Fruit fly (Drosophila melanogaster) whole organism, adult: ENCODE data around the gene CG11977.

Experiments used
- CG11617 ChIP-seq: fragments of 200-800 bp; sonication (Bioruptor generic); optimal IDR thresholded peaks from 2 replicates; lab custom pipeline; 2017; ENCODE audit warnings: mild to moderate bottlenecking, missing biosample characterization, missing genetic modification reagents, missing genetic modification characterization
- CG12768 ChIP-seq: fragments of 200-800 bp; sonication (Bioruptor generic); optimal IDR thresholded peaks from 2 replicates; lab custom pipeline; 2017; ENCODE audit warnings: missing biosample characterization, missing genetic modification characterization, mild to moderate bottlenecking, moderate library complexity, missing genetic modification reagents
- CG14711 ChIP-seq: fragments of 200-800 bp; sonication (Bioruptor generic); optimal IDR thresholded peaks from 2 replicates; lab custom pipeline; 2018; ENCODE audit warnings: missing biosample characterization, mild to moderate bottlenecking, missing genetic modification characterization, moderate library complexity
- CG5204 ChIP-seq: fragments of 200-800 bp; sonication (Bioruptor generic); optimal IDR thresholded peaks from 2 replicates; lab custom pipeline; 2016; ENCODE audit warnings: missing biosample characterization, missing genetic modification characterization
- CG7045 ChIP-seq: fragments of 200-800 bp; sonication (Bioruptor generic); optimal IDR thresholded peaks from 2 replicates; lab custom pipeline; 2017; ENCODE audit warnings: missing biosample characterization, mild to moderate bottlenecking, missing genetic modification characterization
- CG7101 ChIP-seq: fragments of 200-800 bp; sonication (Bioruptor generic); optimal IDR thresholded peaks from 2 replicates; lab custom pipeline; 2018; ENCODE audit warnings: missing biosample characterization, mild to moderate bottlenecking, missing genetic modification characterization, moderate library complexity
- Crg-1 ChIP-seq: fragments of 200-800 bp; sonication (Bioruptor generic); optimal IDR thresholded peaks from 2 replicates; lab custom pipeline; 2016; ENCODE audit warnings: missing biosample characterization, missing genetic modification characterization
- cnc ChIP-seq, 2 experiments: fragments of >200 bp; optimal IDR thresholded peaks; 2 replicates each; lab custom pipeline; 2017
- kay ChIP-seq: fragments of 200-800 bp; sonication (Bioruptor generic); peaks from one replicate; lab custom pipeline; 2016; ENCODE audit warnings: missing biosample characterization, missing genetic modification characterization, borderline replicate concordance
- pad ChIP-seq: fragments of 200-800 bp; sonication (Bioruptor generic); optimal IDR thresholded peaks from 3 replicates; lab custom pipeline; 2017; ENCODE audit warnings: missing biosample characterization, missing genetic modification characterization, mild to moderate bottlenecking, moderate library complexity, missing genetic modification reagents
- tj ChIP-seq: fragments of 200-800 bp; sonication (Bioruptor generic); optimal IDR thresholded peaks from 3 replicates; lab custom pipeline; 2017; ENCODE audit warnings: missing biosample characterization, mild to moderate bottlenecking, missing genetic modification characterization, moderate library complexity
- toe ChIP-seq: fragments of 200-800 bp; sonication (Bioruptor generic); optimal IDR thresholded peaks from 2 replicates; lab custom pipeline; 2016; ENCODE audit warnings: missing biosample characterization, missing genetic modification characterization

dm6 chr3R:9043610-9044009, 46.1 kb downstream of the CG11977 start:
- peak; percentile 97 for TF ChIP-seq kay (GFP tag; lab: Kevin White, UChicago)
- TF ChIP-seq cnc (optimal IDR thresholded peaks at IDR 0.05; lab: Kevin White, UChicago): no peak
- TF ChIP-seq CG12768: no peak
- TF ChIP-seq tj: no peak
- no peak for TF ChIP-seq CG7101 (tag; lab: Kevin White, UChicago)
- no peak for TF ChIP-seq pad (GFP tag; lab: Kevin White, UChicago)
- TF ChIP-seq toe (GFP tag; lab: Kevin White, UChicago): no peak
- TF ChIP-seq Crg-1 (GFP tag; lab: Kevin White, UChicago): no peak
- TF ChIP-seq CG7045 (GFP tag; lab: Kevin White, UChicago): no peak
- TF ChIP-seq CG11617 (GFP tag; lab: Kevin White, UChicago): no peak
- TF ChIP-seq CG5204 (GFP tag; lab: Kevin White, UChicago): no peak
- TF ChIP-seq CG14711 (tag; lab: Kevin White, UChicago): no peak
